Fruit fly (Drosophila melanogaster) Kc167 (cell line): ENCODE data around the gene GABA-B-R3.

ENCODE experiments used
- Myc ChIP-seq: fragments of >200 bp; optimal IDR thresholded peaks from 2 replicates; lab custom pipeline; 2017; ENCODE audit warnings: missing external identifiers
- Sin3A ChIP-seq: fragments of >200 bp; optimal IDR thresholded peaks from 2 replicates; lab custom pipeline; 2018; ENCODE audit warnings: missing external identifiers
- h ChIP-seq: fragments of >200 bp; optimal IDR thresholded peaks from 3 replicates; lab custom pipeline; 2018; ENCODE audit warnings: missing external identifiers
- insv ChIP-seq: fragments of >200 bp; optimal IDR thresholded peaks from 3 replicates; lab custom pipeline; 2018; ENCODE audit warnings: missing external identifiers
- psq ChIP-seq: fragments of >200 bp; optimal IDR thresholded peaks from 2 replicates; lab custom pipeline; 2017; ENCODE audit warnings: missing external identifiers
- ttk ChIP-seq: sonication (Bioruptor generic); optimal IDR thresholded peaks from 2 replicates; lab custom pipeline; 2017; ENCODE audit warnings: missing external identifiers

The GABA-B-R3 gene

DNA sequence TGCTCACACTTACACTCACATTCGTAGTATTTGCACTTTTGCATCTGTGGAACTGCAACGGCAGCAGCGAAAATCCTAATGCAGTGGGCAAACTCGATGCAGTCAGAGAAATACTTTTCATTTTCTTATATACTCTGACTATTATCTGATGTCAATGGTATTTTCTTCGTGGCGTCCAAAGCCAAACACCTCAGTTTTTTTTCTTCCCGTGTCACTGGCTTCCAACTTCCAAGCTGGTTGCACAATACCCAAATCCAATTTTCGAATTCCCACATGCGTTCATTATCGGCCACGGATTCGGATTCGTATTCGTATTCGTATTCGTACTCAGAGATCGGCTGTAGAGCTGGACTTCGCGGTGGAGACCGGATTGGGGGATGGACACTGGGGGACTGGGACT lies 26.8 kb upstream of the GABA-B-R3 start:
- TF ChIP-seq Myc (no peak), h (lab: Kevin White, UChicago) (no peak), insv (lab: Kevin White, UChicago) (no peak), psq (lab: Kevin White, UChicago) (no peak), Sin3A (lab: Kevin White, UChicago) (no peak), ttk (lab: Kevin White, UChicago) (no peak)

DNA sequence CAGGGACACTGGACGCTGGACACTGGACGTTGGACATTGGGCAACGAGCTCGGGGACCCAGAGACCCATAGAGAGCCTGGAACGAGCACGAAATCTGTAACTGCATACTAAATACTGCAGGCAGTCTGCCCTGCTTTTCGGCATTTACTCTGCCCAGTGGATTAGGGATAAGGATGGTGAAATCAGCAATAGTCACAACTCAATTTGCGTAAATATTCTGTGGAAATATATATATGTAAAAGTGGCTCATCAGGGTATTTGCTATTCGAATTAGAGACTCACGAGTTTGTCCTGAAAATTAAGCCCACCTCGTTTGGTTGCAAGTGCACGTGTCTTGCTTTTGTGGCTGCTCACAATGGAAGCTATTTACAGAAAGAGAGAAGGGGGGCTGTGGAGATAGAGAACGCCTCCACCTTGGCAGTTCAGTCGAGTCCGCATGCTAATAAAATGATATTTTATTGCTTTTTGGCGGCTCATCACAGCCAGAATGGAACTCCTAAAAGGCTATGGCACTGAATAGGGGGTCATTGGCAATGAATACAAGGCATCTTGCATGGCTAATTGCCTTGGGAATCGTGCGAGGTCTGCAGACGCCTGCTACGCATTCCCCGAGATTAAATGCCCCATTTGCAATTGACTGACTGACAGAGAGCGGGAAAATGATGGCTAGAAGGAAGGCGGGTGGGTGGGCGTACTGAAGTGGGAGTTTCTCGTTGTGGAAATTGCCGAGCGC lies 25.8 kb upstream of the GABA-B-R3 start:
- TF ChIP-seq insv (lab: Kevin White, UChicago) (no peak), Myc (no peak), h (lab: Kevin White, UChicago) (no peak), Sin3A (lab: Kevin White, UChicago) (no peak), ttk (lab: Kevin White, UChicago) (no peak), psq (lab: Kevin White, UChicago) (no peak)

DNA sequence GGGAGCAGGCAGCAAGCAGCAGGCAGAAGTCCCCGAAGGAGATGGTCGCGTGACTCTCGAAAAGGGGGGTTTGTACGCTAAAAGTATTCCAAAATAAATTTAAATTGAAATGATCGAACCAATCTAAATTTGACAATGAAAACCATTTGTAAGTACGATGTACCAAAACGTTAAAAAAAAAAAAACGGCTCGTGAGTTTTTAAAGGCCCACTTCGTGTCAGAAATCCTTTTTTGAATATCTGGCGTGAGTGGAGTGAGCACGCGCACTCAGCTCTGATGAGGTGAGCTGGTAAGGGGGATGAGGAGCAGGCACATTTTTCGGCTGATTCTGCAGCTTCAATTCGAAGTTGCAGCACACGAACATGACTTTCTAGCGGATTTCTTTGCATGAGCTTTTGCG lies 25.0 kb upstream of the GABA-B-R3 start:
- TF ChIP-seq psq (lab: Kevin White, UChicago) (no peak), Myc (no peak), insv (lab: Kevin White, UChicago) (no peak), Sin3A (lab: Kevin White, UChicago) (no peak), h (lab: Kevin White, UChicago) (no peak), ttk (lab: Kevin White, UChicago) (no peak)

DNA sequence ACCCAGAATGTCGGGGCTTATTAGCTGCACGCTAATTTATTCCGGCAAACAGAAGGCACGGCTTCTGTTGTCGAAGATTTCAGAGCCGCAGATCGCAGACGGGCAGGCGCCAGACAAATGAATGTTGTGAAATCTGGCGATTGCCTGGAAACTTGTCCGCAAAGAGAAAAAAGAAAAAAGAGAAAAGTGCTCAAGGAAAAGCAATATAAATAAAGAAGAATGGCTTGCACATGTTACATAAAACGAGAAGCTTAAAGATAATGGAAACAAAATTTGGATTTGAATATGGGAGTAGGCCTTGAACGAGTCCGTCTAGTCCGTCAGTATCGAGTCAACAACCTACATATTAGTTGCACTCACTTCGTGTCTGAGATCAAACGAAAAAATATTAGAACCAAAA lies 21.7 kb upstream of the GABA-B-R3 start, which contains the start of gene Hsp60B:
TSS of gene Hsp60B (plus strand) at position 301 of the 400 bp plus-strand sequence.
- TF ChIP-seq psq (lab: Kevin White, UChicago) = no peak
- TF ChIP-seq Myc = no peak
- no peak for TF ChIP-seq insv (lab: Kevin White, UChicago)
- no peak for TF ChIP-seq Sin3A (lab: Kevin White, UChicago)
- no peak for TF ChIP-seq h (lab: Kevin White, UChicago)
- no peak for TF ChIP-seq ttk (lab: Kevin White, UChicago)

DNA sequence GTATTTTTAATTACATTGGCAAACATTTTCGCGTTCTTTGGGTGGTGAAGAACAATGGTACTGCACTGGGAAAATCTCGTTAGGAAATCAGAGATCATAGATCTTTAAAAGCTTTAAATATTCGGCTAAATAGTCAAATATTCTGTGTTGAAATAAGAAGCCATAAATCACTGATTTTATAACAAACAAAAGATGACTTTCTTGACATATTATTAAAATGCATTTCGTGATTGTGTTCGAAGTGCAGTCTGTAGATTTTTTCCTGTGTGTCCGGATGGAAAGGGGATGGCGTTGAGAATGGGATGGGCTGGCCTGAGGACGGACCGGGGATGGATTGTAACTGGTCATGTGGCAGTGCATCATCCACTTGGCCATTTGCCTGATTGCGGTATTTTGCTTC lies 17.6 kb upstream of the GABA-B-R3 start:
- TF ChIP-seq h (lab: Kevin White, UChicago) (no peak), Myc (no peak), insv (lab: Kevin White, UChicago) (no peak), ttk (lab: Kevin White, UChicago) (no peak), Sin3A (lab: Kevin White, UChicago) (no peak), psq (lab: Kevin White, UChicago) (no peak)

DNA sequence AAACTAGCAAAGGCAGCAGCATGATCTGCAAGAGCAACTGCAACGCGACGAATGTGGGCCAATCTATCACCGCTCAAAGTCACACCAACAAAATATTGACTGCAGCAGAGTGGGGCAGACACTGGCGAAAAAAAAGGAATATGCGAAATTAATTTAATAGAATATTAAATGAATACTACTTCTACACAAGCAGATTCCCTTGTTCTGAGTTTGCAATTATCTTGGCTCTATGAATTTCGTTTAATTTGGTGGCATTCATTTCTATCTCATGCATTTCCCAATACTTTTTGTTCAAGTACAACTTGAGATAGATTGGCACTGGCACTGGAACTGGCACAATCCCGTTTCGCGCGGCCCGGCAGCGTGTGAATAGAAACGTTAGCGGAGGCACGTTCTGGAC lies 15.6 kb upstream of the GABA-B-R3 start:
- TF ChIP-seq Myc (no peak), ttk (lab: Kevin White, UChicago) (no peak), Sin3A (lab: Kevin White, UChicago) (no peak), h (lab: Kevin White, UChicago) (no peak), psq (lab: Kevin White, UChicago) (no peak), insv (lab: Kevin White, UChicago) (no peak)

DNA sequence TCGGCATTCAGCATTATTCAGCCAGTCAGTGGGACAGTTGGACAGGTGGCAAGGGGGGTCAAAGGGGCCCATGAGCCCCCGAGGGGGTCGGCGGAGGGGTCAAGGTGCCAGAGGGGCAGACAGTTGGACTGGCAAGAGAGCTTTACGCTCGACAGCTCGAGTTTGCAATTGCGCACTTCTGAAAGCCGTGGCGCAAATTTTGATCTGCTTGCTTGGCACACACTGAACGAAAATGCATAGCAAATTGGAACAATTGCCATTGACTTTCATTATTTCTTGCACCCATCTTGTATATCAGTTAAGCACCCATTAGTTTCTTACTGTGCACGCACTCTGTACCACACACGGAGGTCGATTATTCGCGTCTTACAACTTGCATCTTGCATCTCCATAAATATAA lies 14.0 kb upstream of the GABA-B-R3 start:
- TF ChIP-seq psq (lab: Kevin White, UChicago) (no peak), Sin3A (lab: Kevin White, UChicago) (no peak), ttk (lab: Kevin White, UChicago) (no peak), h (lab: Kevin White, UChicago) (no peak), insv (lab: Kevin White, UChicago) (no peak), Myc (no peak)

DNA sequence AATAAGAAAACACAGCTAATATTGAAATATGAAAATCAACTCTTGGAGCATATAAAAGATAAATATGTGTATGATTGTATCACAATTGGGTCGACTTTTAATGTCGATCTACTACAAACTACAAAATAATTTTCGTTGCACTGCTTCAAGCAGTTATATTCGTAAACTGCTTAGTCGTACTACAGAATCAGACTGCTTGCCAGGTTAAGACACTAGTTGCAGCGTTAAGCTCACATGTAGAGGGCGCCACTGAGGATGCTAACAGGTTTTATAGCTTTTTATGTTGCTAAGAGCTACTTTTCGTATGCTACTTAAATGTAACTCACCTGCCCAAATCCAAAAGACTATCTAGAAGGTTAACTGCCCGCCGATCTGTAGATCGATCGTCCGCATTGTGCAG lies 9.7 kb upstream of the GABA-B-R3 start:
- no peak for TF ChIP-seq Myc
- TF ChIP-seq h (lab: Kevin White, UChicago) = no peak
- no peak for TF ChIP-seq Sin3A (lab: Kevin White, UChicago)
- TF ChIP-seq insv (lab: Kevin White, UChicago) = no peak
- no peak for TF ChIP-seq ttk (lab: Kevin White, UChicago)
- TF ChIP-seq psq (lab: Kevin White, UChicago) = no peak

DNA sequence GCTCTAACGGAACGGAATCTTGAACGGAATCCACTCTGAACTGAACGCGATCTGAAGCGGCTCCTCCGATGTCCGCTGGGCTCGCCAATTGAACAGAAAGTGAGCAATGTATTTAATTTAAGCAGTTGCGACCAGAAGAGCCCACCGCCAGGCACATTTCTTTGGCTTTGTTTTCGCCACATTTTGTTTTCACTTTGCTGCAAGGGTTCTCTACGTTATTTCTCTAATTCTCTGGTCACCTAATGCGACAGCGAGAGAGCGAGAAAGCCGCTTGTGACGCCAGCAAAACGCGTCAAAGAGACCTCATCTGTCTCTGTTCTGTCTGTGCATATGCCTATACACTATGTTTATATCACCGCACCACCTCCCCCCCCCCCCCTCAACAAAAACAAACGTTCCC lies 5.5 kb upstream of the GABA-B-R3 start, which contains the start of gene Eaat2:
TSS of gene Eaat2 (minus strand) at position 101 of the 400 bp plus-strand sequence.
- TF ChIP-seq ttk (lab: Kevin White, UChicago) (no peak), psq (lab: Kevin White, UChicago) (no peak), Myc (no peak), Sin3A (lab: Kevin White, UChicago) (no peak), h (lab: Kevin White, UChicago) (no peak), insv (lab: Kevin White, UChicago) (no peak)

DNA sequence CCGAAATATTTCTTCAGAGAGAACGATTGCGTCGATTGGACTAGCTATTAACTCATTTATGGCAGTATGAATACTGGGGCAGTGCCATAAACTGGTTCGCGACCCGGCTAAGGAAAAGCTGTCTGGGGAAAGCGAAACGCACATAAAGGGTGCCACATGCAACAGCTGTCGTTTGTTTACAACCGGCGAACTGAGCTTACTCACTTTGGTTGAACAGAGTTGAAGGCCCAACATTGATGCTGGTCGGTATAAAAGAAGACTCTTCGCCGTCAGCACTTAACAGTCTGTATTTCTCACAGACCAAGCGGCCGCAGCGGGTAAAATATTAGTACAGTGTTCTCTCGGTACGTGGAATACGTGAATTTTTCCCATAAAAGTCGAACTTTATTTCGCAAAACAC lies 4.0 kb upstream of the GABA-B-R3 start:
- TF ChIP-seq insv (lab: Kevin White, UChicago) = no peak
- no peak for TF ChIP-seq ttk (lab: Kevin White, UChicago)
- no peak for TF ChIP-seq Myc
- TF ChIP-seq psq (lab: Kevin White, UChicago) = no peak
- TF ChIP-seq h (lab: Kevin White, UChicago) = no peak
- TF ChIP-seq Sin3A (lab: Kevin White, UChicago) = no peak

DNA sequence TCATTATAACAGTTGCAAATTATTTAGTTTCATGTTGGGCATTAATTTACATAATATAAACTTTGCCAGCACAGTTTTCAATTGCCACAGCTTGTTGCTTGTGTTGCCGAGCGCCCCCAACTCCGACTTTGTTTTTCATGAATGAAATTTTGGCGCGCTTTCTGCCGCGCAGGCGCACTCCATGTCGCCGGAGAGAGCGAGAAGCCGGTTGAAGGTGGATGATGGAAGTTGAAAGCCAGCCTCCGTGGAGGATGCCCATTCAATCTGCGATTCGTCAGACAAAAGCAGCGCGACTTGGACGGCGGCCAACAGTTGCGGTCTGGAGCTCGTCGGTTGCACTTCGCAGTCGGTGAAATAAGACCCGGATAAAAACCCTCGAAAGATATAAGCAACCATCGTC lies 554 bp downstream of the GABA-B-R3 start:
- no peak for TF ChIP-seq Sin3A (lab: Kevin White, UChicago)
- TF ChIP-seq h (lab: Kevin White, UChicago) = no peak
- TF ChIP-seq ttk (lab: Kevin White, UChicago) = no peak
- TF ChIP-seq Myc = no peak
- TF ChIP-seq insv (lab: Kevin White, UChicago) = no peak
- no peak for TF ChIP-seq psq (lab: Kevin White, UChicago)

DNA sequence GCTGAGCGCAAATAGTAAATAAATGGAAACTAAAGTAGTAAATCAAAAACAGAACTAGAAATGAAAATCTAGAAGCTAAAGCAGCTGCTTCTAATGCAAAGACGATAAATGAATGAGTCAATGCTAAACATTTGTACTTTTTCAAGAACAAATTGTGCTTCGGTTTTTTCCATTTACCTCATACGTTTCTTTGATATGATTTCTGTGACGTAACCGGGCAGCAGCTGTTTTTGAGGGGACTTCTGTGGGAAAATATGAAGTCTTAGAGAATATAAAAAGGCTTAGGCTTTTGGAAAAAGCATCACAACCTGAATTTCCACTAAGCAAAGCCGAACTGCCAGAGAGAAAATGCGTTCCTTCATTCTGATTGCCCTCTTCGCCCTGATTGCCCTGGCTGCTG lies 23.5 kb downstream of the GABA-B-R3 start, which contains the start of gene CG12506:
TSS of gene CG12506 (plus strand) at position 301 of the 400 bp plus-strand sequence.
- TF ChIP-seq psq (lab: Kevin White, UChicago) (no peak), Myc (no peak), ttk (lab: Kevin White, UChicago) (no peak), Sin3A (lab: Kevin White, UChicago) (no peak), h (lab: Kevin White, UChicago) (no peak), insv (lab: Kevin White, UChicago) (no peak)
